Worm (Caenorhabditis elegans) whole organism, early embryonic: ENCODE data around the gene igcm-2.

ENCODE experiments used
- ama-1 ChIP-seq: fragments of 150-350 bp; optimal IDR thresholded peaks from 2 replicates; lab custom pipeline; 2014
- ets-7 ChIP-seq: sonication (generic microtip); optimal IDR thresholded peaks from 2 replicates; lab custom pipeline; 2016; ENCODE audit warnings: missing genotype, missing genetic modification characterization, missing compliant biosample characterization
- sea-1 ChIP-seq: fragments of 200-800 bp; sonication (Bioruptor generic); conservative IDR thresholded peaks from 2 replicates; pipeline ENCODE4 v1.3.6; 2022; ENCODE audit warnings: missing genetic modification characterization, missing compliant biosample characterization
- tbx-37 ChIP-seq: fragments of 200-800 bp; sonication (Bioruptor generic); conservative IDR thresholded peaks from 2 replicates; pipeline ENCODE4 v1.3.6; 2022; ENCODE audit warnings: missing genetic modification reagents, missing genetic modification characterization, missing compliant biosample characterization

DNA sequence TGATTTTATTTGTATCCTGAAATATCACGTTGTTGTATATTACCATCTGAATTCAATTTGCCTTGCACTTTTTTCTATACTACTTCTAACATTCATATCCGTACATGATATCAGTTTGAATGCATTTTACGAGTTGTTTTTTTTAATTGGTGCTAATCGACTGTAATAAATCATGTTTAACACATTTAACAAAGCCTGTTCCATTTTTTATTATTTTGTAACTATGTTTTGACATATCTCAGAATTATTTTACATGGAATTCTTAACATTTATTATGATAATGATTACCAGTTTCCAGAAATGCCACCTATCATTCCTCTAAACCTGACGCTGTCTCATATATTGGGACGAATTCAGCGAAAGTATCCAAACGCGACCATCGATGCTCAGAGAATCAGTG is 25.7 kb downstream of the igcm-2 start, which contains the start of gene C03B1.3:
- no peak for TF ChIP-seq sea-1 (GFP tag; lab: Robert Waterston, UW)
- TF ChIP-seq ama-1 (lab: Kevin White, UChicago), result no peak
- TF ChIP-seq tbx-37 (GFP tag; lab: Robert Waterston, UW), result no peak
- no peak for TF ChIP-seq ets-7
